Fruit fly (Drosophila melanogaster) whole organism, adult: ENCODE results near the gene CG14125.
A peak's percentile ranks its signal among the peaks of the same experiment; 100 is the strongest.

Source experiments
- CG33017 ChIP-seq: fragments of 200-800 bp; sonication (Bioruptor generic); optimal IDR thresholded peaks from 2 replicates; lab custom pipeline; 2018; ENCODE audit warnings: missing biosample characterization, mild to moderate bottlenecking, missing genetic modification characterization, moderate library complexity
- cic ChIP-seq: fragments of 200-800 bp; sonication (Bioruptor generic); optimal IDR thresholded peaks from 2 replicates; lab custom pipeline; 2017; ENCODE audit warnings: missing biosample characterization, mild to moderate bottlenecking, missing genetic modification characterization, moderate library complexity
- cnc ChIP-seq, 2 experiments: fragments of >200 bp; optimal IDR thresholded peaks; 2 replicates each; lab custom pipeline; 2017
- kay ChIP-seq: fragments of 200-800 bp; sonication (Bioruptor generic); peaks from one replicate; lab custom pipeline; 2016; ENCODE audit warnings: missing biosample characterization, missing genetic modification characterization, borderline replicate concordance
- pad ChIP-seq: fragments of 200-800 bp; sonication (Bioruptor generic); optimal IDR thresholded peaks from 3 replicates; lab custom pipeline; 2017; ENCODE audit warnings: missing biosample characterization, missing genetic modification characterization, mild to moderate bottlenecking, moderate library complexity, missing genetic modification reagents

DNA sequence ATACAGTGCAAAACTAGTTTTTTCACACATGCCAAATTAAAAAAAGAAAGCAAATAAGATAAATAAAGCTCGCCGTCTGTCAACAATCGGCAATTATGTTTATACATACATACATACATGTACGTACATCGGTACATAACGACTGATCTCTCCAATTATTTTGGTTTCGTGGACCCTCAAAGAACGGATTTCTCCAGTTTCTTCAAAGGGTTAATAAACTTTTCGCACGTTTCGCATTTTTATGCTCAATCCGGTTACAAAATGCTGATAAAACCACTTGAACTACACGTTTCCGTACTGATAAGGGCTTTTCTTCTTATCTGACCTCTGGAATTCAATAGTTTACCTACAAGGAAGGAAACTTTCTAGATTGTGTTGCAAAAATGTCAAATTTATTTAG lies 28.8 kb downstream of the CG14125 start:
- TF ChIP-seq kay (GFP tag; lab: Kevin White, UChicago) = no peak
- no peak for TF ChIP-seq cic
- no peak for TF ChIP-seq CG33017 (tag; lab: Kevin White, UChicago)
- TF ChIP-seq cnc (optimal IDR thresholded peaks at IDR 0.05; lab: Kevin White, UChicago) = no peak
- peak; percentile 20 for TF ChIP-seq pad (GFP tag; lab: Kevin White, UChicago)
